Worm (Caenorhabditis elegans) whole organism, late embryonic: ENCODE results near the gene fbxa-48.
"Not testable (repeated sequence)": the region's sequence is repeated elsewhere in the genome, so short reads cannot be mapped to it uniquely, and the experiment has no call there.

Experiments
- ceh-30 ChIP-seq: fragments of 150-350 bp; optimal IDR thresholded peaks from 2 replicates; lab custom pipeline; 2014; ENCODE audit warnings: missing biosample characterization, missing genetic modification characterization
- ceh-34 ChIP-seq: sonication (generic microtip); optimal IDR thresholded peaks from 2 replicates; lab custom pipeline; 2016; ENCODE audit warnings: mild to moderate bottlenecking, missing genetic modification characterization, missing compliant biosample characterization
- dmd-4 ChIP-seq: sonication (generic microtip); optimal IDR thresholded peaks from 2 replicates; lab custom pipeline; 2016; ENCODE audit warnings: borderline replicate concordance, missing genetic modification characterization, missing compliant biosample characterization
- hlh-30 ChIP-seq: sonication (generic microtip); optimal IDR thresholded peaks from 2 replicates; lab custom pipeline; 2017; ENCODE audit warnings: antibody characterized with exemption, missing genetic modification characterization, missing compliant biosample characterization; ENCODE audit not compliant: insufficient read depth
- npax-4 ChIP-seq: sonication (generic microtip); optimal IDR thresholded peaks from 2 replicates; lab custom pipeline; 2016; ENCODE audit warnings: missing genetic modification characterization, missing compliant biosample characterization
- pqm-1 ChIP-seq: sonication (generic microtip); optimal IDR thresholded peaks from 2 replicates; lab custom pipeline; 2016; ENCODE audit warnings: missing genetic modification characterization, missing compliant biosample characterization
- ref-2 ChIP-seq: sonication (generic microtip); optimal IDR thresholded peaks from 2 replicates; lab custom pipeline; 2016; ENCODE audit warnings: missing genetic modification characterization, missing compliant biosample characterization
- syd-9 ChIP-seq: sonication (generic microtip); optimal IDR thresholded peaks from 2 replicates; lab custom pipeline; 2016; ENCODE audit warnings: mild to moderate bottlenecking, missing genetic modification characterization, moderate library complexity, missing compliant biosample characterization
- unc-55 ChIP-seq: sonication (generic microtip); optimal IDR thresholded peaks from 2 replicates; lab custom pipeline; 2017; ENCODE audit warnings: missing biosample characterization, missing genetic modification reagents, missing genetic modification characterization

DNA sequence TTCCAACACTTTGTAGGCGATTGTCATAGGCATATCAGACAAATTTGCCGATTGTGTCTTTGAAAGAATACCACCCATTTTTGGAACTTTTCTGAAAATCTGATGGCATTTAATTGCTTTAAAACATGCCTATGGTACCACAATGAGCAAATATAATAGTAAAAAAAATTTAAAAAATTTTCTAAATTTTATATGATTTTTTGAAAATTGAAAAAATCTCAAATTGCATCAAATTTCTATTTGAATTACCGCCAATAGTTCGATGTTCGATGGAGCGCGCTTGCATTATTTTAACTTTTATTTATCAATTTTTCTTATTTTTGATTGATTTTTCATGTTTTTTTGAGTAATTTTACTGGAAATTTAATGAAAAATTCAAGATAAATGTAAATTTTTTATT lies 10.6 kb downstream of the fbxa-48 start, which contains the start of gene fbxa-42:
- not testable (repeated sequence) for TF ChIP-seq ceh-30 (tag; lab: Kevin White, UChicago); dmd-4 (tag; lab: Kevin White, UChicago); pqm-1; ref-2 (tag; lab: Kevin White, UChicago); syd-9 (tag; lab: Kevin White, UChicago); unc-55 (GFP tag; lab: Kevin White, UChicago); hlh-30; npax-4 (tag; lab: Kevin White, UChicago); ceh-34
